Worm (Caenorhabditis elegans) whole organism, L4 larva: ENCODE measurements around the gene F33G12.7.

Source experiments
- R02D3.7 ChIP-seq: fragments of 150-350 bp; sonication (generic microtip); optimal IDR thresholded peaks from 3 replicates; lab custom pipeline; 2014; ENCODE audit warnings: missing biosample characterization, missing genetic modification characterization
- daf-16 ChIP-seq, 3 experiments: sonication (generic microtip); optimal IDR thresholded peaks; 2 replicates each; lab custom pipeline; 2016 to 2017; ENCODE audit warnings: missing genetic modification characterization in 3 of 3, missing genetic modification reagents in 3 of 3, mild to moderate bottlenecking in 2 of 3, missing compliant biosample characterization in 2 of 3, missing biosample characterization in 1 of 3, moderate library complexity in 1 of 3
- dmd-8 ChIP-seq: fragments of 200-800 bp; sonication (Bioruptor generic); IDR thresholded peaks from 2 replicates; pipeline ENCODE4 v1.3.6; 2022; ENCODE audit warnings: missing genetic modification characterization, missing compliant biosample characterization
- fkh-10 ChIP-seq: fragments of 150-350 bp; optimal IDR thresholded peaks from 2 replicates; lab custom pipeline; 2014; ENCODE audit warnings: missing biosample characterization, missing genetic modification reagents, missing genetic modification characterization
- mdt-29 ChIP-seq: fragments of 200-800 bp; sonication (Bioruptor generic); IDR thresholded peaks from 2 replicates; pipeline ENCODE4 v1.3.6; 2022; ENCODE audit warnings: missing genetic modification reagents, missing genetic modification characterization, missing compliant biosample characterization
- nhr-102 ChIP-seq: sonication (generic microtip); optimal IDR thresholded peaks from 2 replicates; lab custom pipeline; 2016; ENCODE audit warnings: mild to moderate bottlenecking, missing genetic modification characterization, moderate library complexity, missing compliant biosample characterization
- nhr-76 ChIP-seq: fragments of 150-350 bp; optimal IDR thresholded peaks from 2 replicates; lab custom pipeline; 2014; ENCODE audit warnings: missing biosample characterization, missing genetic modification characterization
- saeg-2 ChIP-seq: fragments of 200-800 bp; sonication (Bioruptor generic); IDR thresholded peaks from 2 replicates; pipeline ENCODE4 v1.3.6; 2022; ENCODE audit warnings: missing genetic modification reagents, missing genetic modification characterization, missing compliant biosample characterization
- set-16 ChIP-seq: fragments of 200-800 bp; sonication (Bioruptor generic); IDR thresholded peaks from 2 replicates; pipeline ENCODE4 v1.3.6; 2022; ENCODE audit warnings: missing genetic modification reagents, missing genetic modification characterization, missing compliant biosample characterization
- skn-1 ChIP-seq: fragments of 150-350 bp; optimal IDR thresholded peaks from 2 replicates; lab custom pipeline; 2014; ENCODE audit warnings: missing biosample characterization, missing genetic modification characterization
- snpc-4 ChIP-seq: fragments of 150-350 bp; optimal IDR thresholded peaks from 2 replicates; lab custom pipeline; 2014; ENCODE audit warnings: missing biosample characterization, missing genetic modification characterization
- spr-1 ChIP-seq: sonication (generic microtip); optimal IDR thresholded peaks from 2 replicates; lab custom pipeline; 2016; ENCODE audit warnings: mild to moderate bottlenecking, missing genetic modification characterization, missing compliant biosample characterization
- ztf-11 ChIP-seq: fragments of 150-350 bp; optimal IDR thresholded peaks from 2 replicates; lab custom pipeline; 2014; ENCODE audit warnings: missing biosample characterization, missing genetic modification characterization

- TF ChIP-seq set-16 (GFP tag; lab: Robert Waterston, UW) (no peak), nhr-102 (no peak), ztf-11 (tag; lab: Kevin White, UChicago) (no peak), spr-1 (tag; lab: Kevin White, UChicago) (no peak), nhr-76 (no peak), daf-16 (GFP tag; optimal IDR thresholded peaks at IDR 0.05; lab: Kevin White, UChicago) (no peak), daf-16 (tag; optimal IDR thresholded peaks at IDR 0.05; lab: Kevin White, UChicago) (no peak), saeg-2 (no peak), dmd-8 (GFP tag; lab: Robert Waterston, UW) (no peak), mdt-29 (GFP tag; lab: Robert Waterston, UW) (no peak), fkh-10 (GFP tag; lab: Kevin White, UChicago) (no peak), R02D3.7 (tag; lab: Kevin White, UChicago) (no peak), snpc-4 (no peak), skn-1 (tag; lab: Kevin White, UChicago) (no peak)
These were observed 28.5 kb downstream of the F33G12.7 start, which contains the start of gene F59A6.12 for ce11 chrII:5011978-5012377.
